Fruit fly (Drosophila melanogaster): ENCODE data around the gene mRpL2.

mRpL2 gene

dm6 chr3L:11123088-11123487 is 2.4 kb downstream of the mRpL2 start, which contains the start of the genes Ufd1 and NaPi-III (continued):
- TF ChIP-seq Sox14 (GFP tag; optimal IDR thresholded peaks at IDR 0.05) = peak; percentile 78
- no peak for TF ChIP-seq CG11902 (GFP tag; optimal IDR thresholded peaks at IDR 0.05)
- TF ChIP-seq salr (GFP tag; optimal IDR thresholded peaks at IDR 0.05) = no peak
- peak; percentile 3 for TF ChIP-seq CG6808 (GFP tag; optimal IDR thresholded peaks at IDR 0.05)
- no peak for TF ChIP-seq Sox102F (GFP tag; optimal IDR thresholded peaks at IDR 0.05)
- no peak for TF ChIP-seq spab (GFP tag; optimal IDR thresholded peaks at IDR 0.05)
- TF ChIP-seq CG8632 (GFP tag; optimal IDR thresholded peaks at IDR 0.05) = no peak
- TF ChIP-seq fd59A (GFP tag; optimal IDR thresholded peaks at IDR 0.05) = no peak
- TF ChIP-seq Eip93F (GFP tag; optimal IDR thresholded peaks at IDR 0.05) = no peak
- peak in 1 of 2 experiments; percentile 23 for TF ChIP-seq ss (GFP tag; optimal IDR thresholded peaks at IDR 0.05)
- TF ChIP-seq CG10631 (GFP tag; optimal IDR thresholded peaks at IDR 0.05) = no peak
- TF ChIP-seq CG6792 (GFP tag; optimal IDR thresholded peaks at IDR 0.05) = no peak
- TF ChIP-seq Ets21C (GFP tag; optimal IDR thresholded peaks at IDR 0.05) = no peak
- no peak for TF ChIP-seq CG10669 (GFP tag; optimal IDR thresholded peaks at IDR 0.05)
- no peak for TF ChIP-seq Lpt (GFP tag; optimal IDR thresholded peaks at IDR 0.05)
- peak; percentile 60; the same call in 2 of the 3 replicates for TF ChIP-seq CG8119 (GFP tag; IDR thresholded peaks at IDR 0.05)
- no peak for TF ChIP-seq CG11294 (GFP tag; IDR thresholded peaks at IDR 0.05)
- peak; percentile 30 for TF ChIP-seq Eip78C (GFP tag)
- no peak for TF ChIP-seq CG8319 (GFP tag; optimal IDR thresholded peaks at IDR 0.05)
- TF ChIP-seq acj6 (GFP tag; optimal IDR thresholded peaks at IDR 0.05) = no peak
- TF ChIP-seq Eip75B (GFP tag; optimal IDR thresholded peaks at IDR 0.05) = peak; percentile 7
- peak; percentile 36 for TF ChIP-seq dac (GFP tag; optimal IDR thresholded peaks at IDR 0.05)

- TF ChIP-seq salr (GFP tag; optimal IDR thresholded peaks at IDR 0.05) (no peak), Sox14 (GFP tag; optimal IDR thresholded peaks at IDR 0.05) (peak; percentile 88), dsx (GFP tag; optimal IDR thresholded peaks at IDR 0.05; ENCODE audit: poor library complexity, severe bottlenecking) (no peak), Hr4 (GFP tag; optimal IDR thresholded peaks at IDR 0.05) (no peak), pdm3 (GFP tag; optimal IDR thresholded peaks at IDR 0.05) (no peak), ss (GFP tag; optimal IDR thresholded peaks at IDR 0.05) (peak; percentile 16 to 20), CG6792 (GFP tag; optimal IDR thresholded peaks at IDR 0.05) (no peak), Eip75B (GFP tag; optimal IDR thresholded peaks at IDR 0.05) (no peak), Sox102F (GFP tag; optimal IDR thresholded peaks at IDR 0.05) (no peak), topi (GFP tag; optimal IDR thresholded peaks at IDR 0.05) (no peak), CG6854 (GFP tag; optimal IDR thresholded peaks at IDR 0.05) (peak; percentile 16), esn (GFP tag; optimal IDR thresholded peaks at IDR 0.05) (no peak), svp (GFP tag) (peak; percentile 84), CG6163 (GFP tag; IDR thresholded peaks at IDR 0.05) (peak; percentile 39; the same call in 1 of the 3 replicates), CG16779 (tag; optimal IDR thresholded peaks at IDR 0.05) (no peak), CG8319 (GFP tag; optimal IDR thresholded peaks at IDR 0.05) (no peak), CG11902 (GFP tag; optimal IDR thresholded peaks at IDR 0.05) (no peak), Ets96B (tag; optimal IDR thresholded peaks at IDR 0.05) (no peak), vri (GFP tag; optimal IDR thresholded peaks at IDR 0.05) (no peak), CG15336 (GFP tag; IDR thresholded peaks at IDR 0.05) (0 out of 2 replicates have a peak, but pooled peaks have one; percentile 8), OdsH (GFP tag; optimal IDR thresholded peaks at IDR 0.05) (no peak), CG8632 (GFP tag; optimal IDR thresholded peaks at IDR 0.05) (no peak)
Observed at dm6 chr3L:11123598-11124284, 3.1 kb downstream of the mRpL2 start.

- TF ChIP-seq Hr4 (GFP tag; optimal IDR thresholded peaks at IDR 0.05) (peak; percentile 43), Met (GFP tag; optimal IDR thresholded peaks at IDR 0.05) (peak; percentile 15), Eip78C (GFP tag) (peak; percentile 77), CG9139 (GFP tag; optimal IDR thresholded peaks at IDR 0.05) (no peak), esn (GFP tag; optimal IDR thresholded peaks at IDR 0.05) (no peak), CG3032 (tag; optimal IDR thresholded peaks at IDR 0.05) (no peak)
Observed at dm6 chr3L:11124439-11124838, 3.8 kb downstream of the mRpL2 start.

Measured in whole organism, prepupa.